Worm (Caenorhabditis elegans): ENCODE results near the gene F53B7.4.

ce11 chrV:11022817-11023216 lies 20.5 kb upstream of the F53B7.4 start, which contains the start of the genes C13G3.12 and hot-6:
- TF ChIP-seq ceh-16 (tag; optimal IDR thresholded peaks at IDR 0.05) (no peak), nhr-76 (tag; optimal IDR thresholded peaks at IDR 0.05) (no peak), snpc-4 (tag; optimal IDR thresholded peaks at IDR 0.05) (no peak), nhr-237 (tag; optimal IDR thresholded peaks at IDR 0.05) (no peak), nhr-12 (tag; optimal IDR thresholded peaks at IDR 0.05) (no peak), zag-1 (tag; optimal IDR thresholded peaks at IDR 0.05) (no peak), unc-62 (GFP tag; optimal IDR thresholded peaks at IDR 0.05) (no peak), pqm-1 (tag; optimal IDR thresholded peaks at IDR 0.05) (no peak), ama-1 (optimal IDR thresholded peaks at IDR 0.05) (no peak), sea-2 (GFP tag; optimal IDR thresholded peaks at IDR 0.05) (no peak), fos-1 (tag; optimal IDR thresholded peaks at IDR 0.05) (no peak), tbx-2 (tag; optimal IDR thresholded peaks at IDR 0.05) (no peak)
